Worm (Caenorhabditis elegans) whole organism, late embryonic: Measurements from ENCODE around the gene C46F11.6.

ENCODE experiments used
- C08G9.2 ChIP-seq: sonication (generic microtip); optimal IDR thresholded peaks from 2 replicates; lab custom pipeline; 2016; ENCODE audit warnings: mild to moderate bottlenecking, missing genetic modification characterization, moderate library complexity, missing compliant biosample characterization
- F13H6.1 ChIP-seq: sonication (generic microtip); optimal IDR thresholded peaks from 2 replicates; lab custom pipeline; 2016; ENCODE audit warnings: missing genetic modification characterization, missing compliant biosample characterization
- K02D7.2 ChIP-seq: sonication (generic microtip); optimal IDR thresholded peaks from 2 replicates; lab custom pipeline; 2017; ENCODE audit warnings: mild to moderate bottlenecking, missing genetic modification characterization, missing compliant biosample characterization
- ahr-1 ChIP-seq: sonication (generic microtip); optimal IDR thresholded peaks from 2 replicates; lab custom pipeline; 2016; ENCODE audit warnings: missing genetic modification characterization, missing compliant biosample characterization
- ceh-14 ChIP-seq: sonication (generic microtip); optimal IDR thresholded peaks from 2 replicates; lab custom pipeline; 2016; ENCODE audit warnings: missing genotype, missing genetic modification characterization, missing compliant biosample characterization
- ceh-18 ChIP-seq: sonication (generic microtip); optimal IDR thresholded peaks from 2 replicates; lab custom pipeline; 2016; ENCODE audit warnings: missing genetic modification characterization, missing compliant biosample characterization
- ceh-19 ChIP-seq: fragments of 200-800 bp; sonication (Bioruptor generic); optimal IDR thresholded peaks from 2 replicates; lab custom pipeline; 2018; ENCODE audit warnings: mild to moderate bottlenecking, missing genetic modification characterization, missing compliant biosample characterization
- ceh-22 ChIP-seq: sonication (generic microtip); optimal IDR thresholded peaks from 2 replicates; lab custom pipeline; 2017; ENCODE audit warnings: missing biosample characterization, missing genetic modification characterization
- ceh-24 ChIP-seq: sonication (generic microtip); optimal IDR thresholded peaks from 2 replicates; lab custom pipeline; 2016; ENCODE audit warnings: mild to moderate bottlenecking, missing genetic modification characterization, missing compliant biosample characterization
- ceh-31 ChIP-seq: sonication (generic microtip); optimal IDR thresholded peaks from 2 replicates; lab custom pipeline; 2016; ENCODE audit warnings: missing genetic modification characterization, missing compliant biosample characterization
- ceh-45 ChIP-seq: fragments of 200-800 bp; sonication (Bioruptor generic); IDR thresholded peaks from 2 replicates; pipeline ENCODE4 v1.3.6; 2022; ENCODE audit warnings: missing genetic modification reagents, missing genetic modification characterization, missing compliant biosample characterization
- ceh-6 ChIP-seq: fragments of 200-800 bp; sonication (Bioruptor generic); optimal IDR thresholded peaks from 2 replicates; lab custom pipeline; 2018; ENCODE audit warnings: mild to moderate bottlenecking, missing genetic modification characterization, missing compliant biosample characterization
- ceh-9 ChIP-seq: sonication (generic microtip); optimal IDR thresholded peaks from 2 replicates; lab custom pipeline; 2016; ENCODE audit warnings: mild to moderate bottlenecking, missing genetic modification characterization, inconsistent platforms, missing compliant biosample characterization
- dmd-4 ChIP-seq: sonication (generic microtip); optimal IDR thresholded peaks from 2 replicates; lab custom pipeline; 2016; ENCODE audit warnings: borderline replicate concordance, missing genetic modification characterization, missing compliant biosample characterization
- dve-1 ChIP-seq: sonication (generic microtip); optimal IDR thresholded peaks from 2 replicates; lab custom pipeline; 2017; ENCODE audit warnings: antibody characterized with exemption, mild to moderate bottlenecking, missing genetic modification characterization, missing compliant biosample characterization
- elt-2 ChIP-seq: sonication (generic microtip); optimal IDR thresholded peaks from 2 replicates; lab custom pipeline; 2016; ENCODE audit warnings: missing genetic modification reagents, missing genetic modification characterization, missing compliant biosample characterization
- ets-4 ChIP-seq: sonication (generic microtip); optimal IDR thresholded peaks from 2 replicates; lab custom pipeline; 2016; ENCODE audit warnings: missing genetic modification characterization, missing compliant biosample characterization
- eyg-1 ChIP-seq: sonication (generic microtip); optimal IDR thresholded peaks from 2 replicates; lab custom pipeline; 2016; ENCODE audit warnings: missing genotype, missing genetic modification characterization, missing compliant biosample characterization
- fkh-6 ChIP-seq: sonication (generic microtip); optimal IDR thresholded peaks from 2 replicates; lab custom pipeline; 2016; ENCODE audit warnings: missing genetic modification characterization, missing compliant biosample characterization
- gmeb-2 ChIP-seq: sonication (generic microtip); optimal IDR thresholded peaks from 2 replicates; lab custom pipeline; 2016; ENCODE audit warnings: missing genetic modification characterization, inconsistent platforms, missing compliant biosample characterization
- hlh-15 ChIP-seq: sonication (generic microtip); optimal IDR thresholded peaks from 2 replicates; lab custom pipeline; 2016; ENCODE audit warnings: missing genetic modification characterization, missing compliant biosample characterization
- hlh-30 ChIP-seq: sonication (generic microtip); optimal IDR thresholded peaks from 2 replicates; lab custom pipeline; 2017; ENCODE audit warnings: antibody characterized with exemption, missing genetic modification characterization, missing compliant biosample characterization; ENCODE audit not compliant: insufficient read depth
- hlh-6 ChIP-seq: sonication (generic microtip); optimal IDR thresholded peaks from 2 replicates; lab custom pipeline; 2016; ENCODE audit warnings: missing genotype, missing genetic modification characterization, missing compliant biosample characterization
- lim-6 ChIP-seq: sonication (generic microtip); optimal IDR thresholded peaks from 2 replicates; lab custom pipeline; 2016; ENCODE audit warnings: missing genetic modification characterization, missing compliant biosample characterization
- lin-11 ChIP-seq: fragments of 200-800 bp; sonication (Bioruptor generic); optimal IDR thresholded peaks from 2 replicates; lab custom pipeline; 2018; ENCODE audit warnings: mild to moderate bottlenecking, missing genetic modification characterization, missing compliant biosample characterization
- madf-2 ChIP-seq: sonication (generic microtip); optimal IDR thresholded peaks from 2 replicates; lab custom pipeline; 2017; ENCODE audit warnings: missing genetic modification characterization, missing compliant biosample characterization
- mec-3 ChIP-seq: sonication (generic microtip); optimal IDR thresholded peaks from 2 replicates; lab custom pipeline; 2016; ENCODE audit warnings: borderline replicate concordance, missing genetic modification characterization, missing compliant biosample characterization
- nfya-1 ChIP-seq: sonication (generic microtip); optimal IDR thresholded peaks from 2 replicates; lab custom pipeline; 2017; ENCODE audit warnings: missing genetic modification characterization, mild to moderate bottlenecking, missing compliant biosample characterization, antibody characterized with exemption, moderate library complexity
- nhr-11 ChIP-seq: fragments of 150-350 bp; optimal IDR thresholded peaks from 2 replicates; lab custom pipeline; 2014; ENCODE audit warnings: missing biosample characterization, missing genetic modification characterization
- npax-4 ChIP-seq: sonication (generic microtip); optimal IDR thresholded peaks from 2 replicates; lab custom pipeline; 2016; ENCODE audit warnings: missing genetic modification characterization, missing compliant biosample characterization
- odd-2 ChIP-seq: sonication (generic microtip); optimal IDR thresholded peaks from 2 replicates; lab custom pipeline; 2017; ENCODE audit warnings: antibody characterized with exemption, mild to moderate bottlenecking, missing genetic modification characterization, missing compliant biosample characterization
- pag-3 ChIP-seq: sonication (generic microtip); optimal IDR thresholded peaks from 2 replicates; lab custom pipeline; 2016; ENCODE audit warnings: missing compliant biosample characterization, missing genetic modification characterization, borderline replicate concordance
- pat-9 ChIP-seq: fragments of 200-800 bp; sonication (Bioruptor generic); optimal IDR thresholded peaks from 2 replicates; lab custom pipeline; 2018; ENCODE audit warnings: mild to moderate bottlenecking, missing genetic modification characterization, moderate library complexity, missing compliant biosample characterization
- pax-1 ChIP-seq: fragments of 150-350 bp; optimal IDR thresholded peaks from 2 replicates; lab custom pipeline; 2014; ENCODE audit warnings: missing biosample characterization, missing genetic modification characterization
- pha-2 ChIP-seq: sonication (generic microtip); optimal IDR thresholded peaks from 2 replicates; lab custom pipeline; 2017; ENCODE audit warnings: mild to moderate bottlenecking, missing genetic modification characterization, missing compliant biosample characterization
- pqm-1 ChIP-seq: sonication (generic microtip); optimal IDR thresholded peaks from 2 replicates; lab custom pipeline; 2016; ENCODE audit warnings: missing genetic modification characterization, missing compliant biosample characterization
- ref-2 ChIP-seq: sonication (generic microtip); optimal IDR thresholded peaks from 2 replicates; lab custom pipeline; 2016; ENCODE audit warnings: missing genetic modification characterization, missing compliant biosample characterization
- rnt-1 ChIP-seq: sonication (generic microtip); optimal IDR thresholded peaks from 2 replicates; lab custom pipeline; 2016; ENCODE audit warnings: missing genetic modification characterization, missing compliant biosample characterization
- sdc-2 ChIP-seq: sonication (generic microtip); optimal IDR thresholded peaks from 2 replicates; lab custom pipeline; 2016; ENCODE audit warnings: missing genotype, missing genetic modification characterization, missing compliant biosample characterization
- sox-2 ChIP-seq: fragments of 200-800 bp; sonication (Bioruptor generic); IDR thresholded peaks from 2 replicates; pipeline ENCODE4 v1.3.6; 2022; ENCODE audit warnings: missing genetic modification reagents, missing genetic modification characterization, missing compliant biosample characterization
- sox-4 ChIP-seq: sonication (generic microtip); optimal IDR thresholded peaks from 2 replicates; lab custom pipeline; 2017; ENCODE audit warnings: mild to moderate bottlenecking, missing genetic modification characterization, inconsistent platforms, missing compliant biosample characterization
- syd-9 ChIP-seq: sonication (generic microtip); optimal IDR thresholded peaks from 2 replicates; lab custom pipeline; 2016; ENCODE audit warnings: mild to moderate bottlenecking, missing genetic modification characterization, moderate library complexity, missing compliant biosample characterization
- tbx-2 ChIP-seq: sonication (generic microtip); optimal IDR thresholded peaks from 2 replicates; lab custom pipeline; 2016; ENCODE audit warnings: missing genetic modification characterization, missing compliant biosample characterization
- tbx-7 ChIP-seq: sonication (generic microtip); optimal IDR thresholded peaks from 2 replicates; lab custom pipeline; 2016; ENCODE audit warnings: missing genotype, missing genetic modification characterization, missing compliant biosample characterization
- ttx-3 ChIP-seq: sonication (generic microtip); optimal IDR thresholded peaks from 2 replicates; lab custom pipeline; 2016; ENCODE audit warnings: missing genetic modification reagents, missing genetic modification characterization, missing compliant biosample characterization
- unc-42 ChIP-seq: sonication (generic microtip); optimal IDR thresholded peaks from 2 replicates; lab custom pipeline; 2016; ENCODE audit warnings: missing genotype, missing genetic modification characterization, missing compliant biosample characterization
- unc-55 ChIP-seq: sonication (generic microtip); optimal IDR thresholded peaks from 2 replicates; lab custom pipeline; 2017; ENCODE audit warnings: missing biosample characterization, missing genetic modification reagents, missing genetic modification characterization
- unc-86 ChIP-seq: sonication (generic microtip); optimal IDR thresholded peaks from 2 replicates; lab custom pipeline; 2016; ENCODE audit warnings: missing genetic modification characterization, missing compliant biosample characterization
- ztf-16 ChIP-seq: sonication (generic microtip); optimal IDR thresholded peaks from 2 replicates; lab custom pipeline; 2017; ENCODE audit warnings: missing genetic modification characterization, missing compliant biosample characterization

The C46F11.6 gene

DNA sequence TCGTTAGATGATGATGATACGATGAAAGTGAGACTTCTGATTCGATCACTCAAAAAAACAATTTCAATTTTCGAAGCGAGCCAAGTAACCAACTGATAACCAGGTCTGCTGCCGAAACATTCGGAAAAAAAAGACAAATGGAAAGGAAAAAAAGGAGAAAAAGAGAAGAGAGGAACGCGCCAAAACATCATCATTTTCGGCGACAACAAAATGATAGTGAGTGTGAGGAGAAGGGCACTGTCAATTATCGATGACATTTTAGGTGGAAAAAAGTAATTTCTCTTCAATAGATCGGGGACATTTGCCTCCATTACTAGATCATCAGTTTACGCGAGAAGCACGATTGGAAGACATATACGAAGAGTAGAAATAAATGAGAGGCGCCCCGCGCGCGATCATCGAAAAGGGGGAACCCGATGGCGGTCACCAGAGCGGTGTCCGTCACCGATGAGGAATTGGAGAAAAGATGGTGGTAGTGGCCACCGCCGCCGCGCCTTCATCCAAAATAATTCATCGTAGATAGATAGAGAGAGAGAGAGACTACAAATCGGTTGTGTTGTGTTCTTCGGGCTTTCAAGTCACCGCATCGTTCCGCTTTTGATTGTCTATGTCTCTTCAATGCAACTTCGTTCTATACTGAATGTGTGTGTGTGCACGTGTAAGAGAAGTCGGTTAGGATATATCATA lies 48.9 kb downstream of the C46F11.6 start:
- TF ChIP-seq ceh-14 (no peak), hlh-30 (no peak), ceh-31 (no peak), lin-11 (tag; lab: Kevin White, UChicago) (no peak), ttx-3 (tag; lab: Kevin White, UChicago) (no peak), npax-4 (tag; lab: Kevin White, UChicago) (no peak), ref-2 (no peak), lim-6 (tag; lab: Kevin White, UChicago) (no peak), odd-2 (no peak), syd-9 (tag; lab: Kevin White, UChicago) (no peak), unc-42 (tag; lab: Kevin White, UChicago) (no peak), ahr-1 (tag; lab: Kevin White, UChicago) (no peak)
- TF ChIP-seq, all 69 proteins: peak for 0

DNA sequence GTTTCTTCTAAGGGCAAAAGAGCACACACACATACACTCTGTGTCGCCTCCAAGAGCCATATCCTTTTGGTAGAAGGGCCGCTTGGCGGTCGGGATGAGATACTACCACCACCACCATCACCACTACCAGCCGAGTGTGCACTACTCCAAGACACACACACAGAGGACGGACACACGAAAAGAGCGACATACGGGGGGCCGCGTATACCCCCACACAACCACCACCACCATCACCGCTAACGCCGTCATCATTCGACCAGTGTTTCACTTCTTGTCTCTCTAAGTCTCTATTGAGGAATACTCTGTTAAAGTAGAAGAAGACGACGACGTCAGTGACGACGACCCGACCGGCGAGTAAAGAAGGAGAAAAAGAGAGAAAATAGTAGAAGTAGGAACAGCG lies 49.6 kb downstream of the C46F11.6 start:
- no peak for TF ChIP-seq syd-9 (tag; lab: Kevin White, UChicago)
- TF ChIP-seq gmeb-2: peak; percentile 24
- peak; percentile 66 for TF ChIP-seq sdc-2 (tag; lab: Kevin White, UChicago)
- TF ChIP-seq ceh-45 (GFP tag; lab: Robert Waterston, UW): no peak
- TF ChIP-seq ahr-1 (tag; lab: Kevin White, UChicago): no peak
- no peak for TF ChIP-seq pag-3 (tag; lab: Kevin White, UChicago)
- TF ChIP-seq nfya-1: peak; percentile 17
- TF ChIP-seq ceh-9 (tag; lab: Kevin White, UChicago): no peak
- peak; percentile 61 for TF ChIP-seq tbx-2
- TF ChIP-seq nhr-11: no peak
- TF ChIP-seq tbx-7: no peak
- peak; percentile 54 for TF ChIP-seq dmd-4 (tag; lab: Kevin White, UChicago)
- no peak for TF ChIP-seq odd-2
- no peak for TF ChIP-seq rnt-1 (tag; lab: Kevin White, UChicago)
- TF ChIP-seq dve-1 (tag; lab: Kevin White, UChicago): no peak
- TF ChIP-seq hlh-15 (tag; lab: Kevin White, UChicago): no peak
- peak; percentile 77 for TF ChIP-seq ceh-31
- peak; percentile 43 for TF ChIP-seq ceh-6 (GFP tag; lab: Kevin White, UChicago)
- no peak for TF ChIP-seq pat-9 (tag; lab: Kevin White, UChicago)
- TF ChIP-seq unc-55 (GFP tag; lab: Kevin White, UChicago): no peak
- TF ChIP-seq ets-4 (tag; lab: Kevin White, UChicago): no peak
- TF ChIP-seq madf-2 (tag; lab: Kevin White, UChicago): no peak
- TF ChIP-seq elt-2 (tag; lab: Kevin White, UChicago): peak; percentile 9
- no peak for TF ChIP-seq hlh-30
- TF ChIP-seq C08G9.2 (tag; lab: Kevin White, UChicago): no peak
- TF ChIP-seq ceh-18 (tag; lab: Kevin White, UChicago): no peak
- no peak for TF ChIP-seq mec-3
- peak; percentile 1 for TF ChIP-seq sox-4 (tag; lab: Kevin White, UChicago)
- no peak for TF ChIP-seq F13H6.1 (tag; lab: Kevin White, UChicago)
- no peak for TF ChIP-seq eyg-1 (tag; lab: Kevin White, UChicago)
- no peak for TF ChIP-seq sox-2 (GFP tag; lab: Robert Waterston, UW)
- peak; percentile 22 for TF ChIP-seq ceh-14
- TF ChIP-seq ceh-24: no peak
- no peak for TF ChIP-seq ceh-19 (GFP tag; lab: Kevin White, UChicago)
- no peak for TF ChIP-seq pax-1 (tag; lab: Kevin White, UChicago)
- TF ChIP-seq unc-86 (tag; lab: Kevin White, UChicago): peak; percentile 38
- no peak for TF ChIP-seq pqm-1 (tag; lab: Kevin White, UChicago)
- no peak for TF ChIP-seq ttx-3 (tag; lab: Kevin White, UChicago)
- TF ChIP-seq ceh-22: no peak
- no peak for TF ChIP-seq pha-2 (tag; lab: Kevin White, UChicago)
- TF ChIP-seq unc-42 (tag; lab: Kevin White, UChicago): no peak
- no peak for TF ChIP-seq npax-4 (tag; lab: Kevin White, UChicago)
- TF ChIP-seq lin-11 (tag; lab: Kevin White, UChicago): peak; percentile 45
- no peak for TF ChIP-seq ztf-16 (tag; lab: Kevin White, UChicago)
- no peak for TF ChIP-seq ref-2
- peak; percentile 41 for TF ChIP-seq hlh-6 (tag; lab: Kevin White, UChicago)
- TF ChIP-seq fkh-6: no peak
- TF ChIP-seq K02D7.2 (tag; lab: Kevin White, UChicago): no peak
